Fruit fly (Drosophila melanogaster): ENCODE results near the gene Saysd1.
A peak's percentile ranks its signal among the peaks of the same experiment; 100 is the strongest.

DNA sequence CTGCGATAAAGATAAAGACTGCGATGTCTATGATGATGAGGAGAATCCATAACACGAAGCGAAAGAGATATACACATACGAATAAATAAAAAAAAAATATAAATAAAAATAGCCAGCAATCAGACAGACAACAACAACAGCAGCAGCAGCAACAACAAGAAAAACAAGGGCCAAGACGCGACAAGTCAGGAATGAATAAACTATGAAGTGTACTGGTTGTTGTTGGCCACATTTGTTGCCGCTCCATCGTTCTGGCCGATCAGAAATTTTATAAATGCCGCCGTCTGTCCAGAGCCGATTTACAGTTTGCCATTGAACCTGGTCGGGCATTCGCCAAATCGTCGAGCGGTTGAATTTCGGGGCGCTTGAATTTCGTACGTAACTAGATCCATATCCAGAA lies 22.3 kb upstream of the Saysd1 start, which contains the start of gene Jhbp7:
- no peak for TF ChIP-seq CG15710 (tag; optimal IDR thresholded peaks at IDR 0.05)
- TF ChIP-seq Pif1A (GFP tag; optimal IDR thresholded peaks at IDR 0.05), result no peak
- TF ChIP-seq EcR (GFP tag; optimal IDR thresholded peaks at IDR 0.05), result peak; percentile 81
- TF ChIP-seq CG4496 (GFP tag; IDR thresholded peaks at IDR 0.05), result no peak
- no peak for TF ChIP-seq rn (GFP tag; IDR thresholded peaks at IDR 0.05)
- TF ChIP-seq gl (tag; optimal IDR thresholded peaks at IDR 0.05), result no peak
- no peak for TF ChIP-seq CG8301 (tag; optimal IDR thresholded peaks at IDR 0.05)
- TF ChIP-seq CG17806 (tag; optimal IDR thresholded peaks at IDR 0.05), result no peak
- no peak for TF ChIP-seq CG13204 (GFP tag; optimal IDR thresholded peaks at IDR 0.05)
- TF ChIP-seq Snoo (tag; optimal IDR thresholded peaks at IDR 0.05), result no peak
- TF ChIP-seq Pif1B (GFP tag; optimal IDR thresholded peaks at IDR 0.05), result no peak
- TF ChIP-seq D1 (tag; optimal IDR thresholded peaks at IDR 0.05), result no peak
